Worm (Caenorhabditis elegans) whole organism, mixed stage, embryonic: Measurements from ENCODE around the gene copz-1.

Experiments
- ceh-83 ChIP-seq: fragments of 200-800 bp; sonication (Bioruptor generic); optimal IDR thresholded peaks from 2 replicates; lab custom pipeline; 2018; ENCODE audit warnings: mild to moderate bottlenecking, missing genetic modification characterization, missing compliant biosample characterization
- mab-5 ChIP-seq: fragments of 150-350 bp; optimal IDR thresholded peaks from 2 replicates; lab custom pipeline; 2014; ENCODE audit warnings: missing biosample characterization, missing genetic modification characterization
- nhr-76 ChIP-seq: sonication (generic microtip); optimal IDR thresholded peaks from 2 replicates; lab custom pipeline; 2017; ENCODE audit warnings: missing biosample characterization, missing genetic modification characterization
- unc-62 ChIP-seq: fragments of 150-350 bp; optimal IDR thresholded peaks from 2 replicates; lab custom pipeline; 2014; ENCODE audit warnings: missing biosample characterization, missing genetic modification reagents, missing genetic modification characterization
- ztf-11 ChIP-seq: fragments of 150-350 bp; optimal IDR thresholded peaks from 2 replicates; lab custom pipeline; 2014; ENCODE audit warnings: missing biosample characterization, missing genetic modification characterization

ce11 chrII:10910219-10910618, 37.5 kb downstream of the copz-1 start, which contains the start of gene sra-11:
- TF ChIP-seq ztf-11 (tag; lab: Kevin White, UChicago) (no peak), ceh-83 (GFP tag; lab: Kevin White, UChicago) (no peak), nhr-76 (no peak), mab-5 (tag; lab: Kevin White, UChicago) (no peak), unc-62 (no peak)
